Worm (Caenorhabditis elegans) whole organism, early embryonic: ENCODE data around the gene C54F6.17.

Experiments
- F13C5.2 ChIP-seq: sonication (generic microtip); optimal IDR thresholded peaks from 2 replicates; lab custom pipeline; 2017; ENCODE audit warnings: mild to moderate bottlenecking, missing genetic modification characterization, inconsistent platforms, missing compliant biosample characterization
- aly-1 ChIP-seq: sonication (generic microtip); optimal IDR thresholded peaks from 2 replicates; lab custom pipeline; 2016; ENCODE audit warnings: missing genetic modification characterization, missing compliant biosample characterization
- ama-1 ChIP-seq: fragments of 150-350 bp; optimal IDR thresholded peaks from 2 replicates; lab custom pipeline; 2014
- ceh-36 ChIP-seq: sonication (generic microtip); optimal IDR thresholded peaks from 2 replicates; lab custom pipeline; 2016; ENCODE audit warnings: missing genetic modification characterization, inconsistent platforms, missing compliant biosample characterization
- flt-1 ChIP-seq: fragments of 200-800 bp; sonication (Bioruptor generic); IDR thresholded peaks from 2 replicates; pipeline ENCODE4 v1.3.6; 2022; ENCODE audit warnings: missing genetic modification characterization, missing compliant biosample characterization
- hmbx-1 ChIP-seq: sonication (generic microtip); optimal IDR thresholded peaks from 2 replicates; lab custom pipeline; 2016; ENCODE audit warnings: mild to moderate bottlenecking, missing genetic modification characterization, missing compliant biosample characterization
- scrt-1 ChIP-seq: fragments of 200-800 bp; sonication (Bioruptor generic); IDR thresholded peaks from 2 replicates; pipeline ENCODE4 v1.3.6; 2022; ENCODE audit warnings: missing genetic modification characterization, missing compliant biosample characterization
- tbx-11 ChIP-seq: fragments of 200-800 bp; sonication (Bioruptor generic); IDR thresholded peaks from 2 replicates; pipeline ENCODE4 v1.3.6; 2022; ENCODE audit warnings: missing genetic modification characterization, missing compliant biosample characterization
- tbx-37 ChIP-seq: fragments of 200-800 bp; sonication (Bioruptor generic); conservative IDR thresholded peaks from 2 replicates; pipeline ENCODE4 v1.3.6; 2022; ENCODE audit warnings: missing genetic modification reagents, missing genetic modification characterization, missing compliant biosample characterization
- tra-4 ChIP-seq: sonication (generic microtip); optimal IDR thresholded peaks from 2 replicates; lab custom pipeline; 2017; ENCODE audit warnings: missing genetic modification characterization, missing compliant biosample characterization

ce11 chrV:7532947-7533346 lies 5.7 kb downstream of the C54F6.17 start, which contains the start of gene C54F6.3:
- no peak for TF ChIP-seq aly-1
- TF ChIP-seq ama-1 (lab: Kevin White, UChicago) = no peak
- no peak for TF ChIP-seq flt-1 (GFP tag; lab: Robert Waterston, UW)
- no peak for TF ChIP-seq tbx-11
- no peak for TF ChIP-seq ceh-36 (tag; lab: Kevin White, UChicago)
- TF ChIP-seq tra-4 (tag; lab: Kevin White, UChicago) = no peak
- TF ChIP-seq tbx-37 = no peak
- TF ChIP-seq F13C5.2 (tag; lab: Kevin White, UChicago) = no peak
- no peak for TF ChIP-seq hmbx-1
- TF ChIP-seq scrt-1 (GFP tag; lab: Robert Waterston, UW) = no peak
